Worm (Caenorhabditis elegans) whole organism, L4/young adult: Measurements from ENCODE around the gene F58H1.3.

ENCODE experiments used
- W03F9.2 ChIP-seq: fragments of 150-350 bp; optimal IDR thresholded peaks from 2 replicates; lab custom pipeline; 2014; ENCODE audit warnings: missing biosample characterization, missing genetic modification characterization
- dao-5 ChIP-seq: sonication (generic microtip); optimal IDR thresholded peaks from 2 replicates; lab custom pipeline; 2016; ENCODE audit warnings: missing genotype, missing genetic modification characterization, moderate library complexity, missing compliant biosample characterization
- him-1 ChIP-seq: sonication (generic microtip); optimal IDR thresholded peaks from 2 replicates; lab custom pipeline; 2016; ENCODE audit warnings: missing genotype, missing genetic modification reagents, missing genetic modification characterization, missing compliant biosample characterization

DNA sequence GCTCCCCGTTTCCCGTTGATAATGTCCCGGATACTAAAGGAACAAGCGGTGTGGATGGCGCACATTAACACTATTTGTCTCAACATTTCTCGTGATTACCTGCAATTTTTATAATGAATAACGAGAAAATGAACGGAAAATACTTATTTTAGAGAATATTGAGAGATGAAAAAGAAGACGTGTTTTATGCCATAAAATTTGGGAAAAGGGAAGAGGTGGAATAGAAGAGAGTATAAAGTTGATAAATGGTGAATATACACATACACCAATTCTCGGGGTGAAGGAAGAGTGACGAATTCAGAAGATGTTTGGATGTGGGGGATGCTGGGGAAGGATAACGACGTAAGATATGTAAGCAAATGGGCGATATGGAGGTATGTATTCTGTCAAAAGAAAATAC, 30.9 kb downstream of the F58H1.3 start, which contains the start of gene F58H1.7:
- TF ChIP-seq him-1 (tag; lab: Kevin White, UChicago): no peak
- TF ChIP-seq W03F9.2 (tag; lab: Kevin White, UChicago): no peak
- TF ChIP-seq dao-5 (tag; lab: Kevin White, UChicago): no peak
